Worm (Caenorhabditis elegans): ENCODE measurements around the gene rfs-1.
A peak's percentile ranks its signal among the peaks of the same experiment; 100 is the strongest.

Gene rfs-1

DNA sequence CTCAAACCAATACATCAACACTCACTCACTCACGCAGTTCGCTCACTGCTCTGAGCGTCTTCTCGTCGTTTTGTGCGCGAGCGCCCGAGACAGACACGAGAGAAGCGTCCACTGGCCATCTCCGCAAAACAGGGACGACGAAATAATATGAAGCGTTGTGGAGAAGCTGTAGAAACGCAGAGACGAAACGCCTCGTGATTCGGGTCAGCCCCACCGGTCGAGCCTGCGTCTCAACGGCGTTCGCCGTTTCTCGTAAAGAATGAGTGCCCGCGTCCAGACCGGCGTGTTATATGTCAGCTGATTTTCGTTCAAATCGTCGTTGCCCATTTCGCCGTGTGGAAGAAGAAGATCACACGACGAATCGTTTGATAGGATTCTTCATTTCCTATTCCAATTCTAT lies 1.2 kb downstream of the rfs-1 start, which contains the start of gene fbxl-1 (continued):
- TF ChIP-seq fkh-10 (GFP tag; optimal IDR thresholded peaks at IDR 0.05) (peak; percentile 21), nhr-76 (tag; optimal IDR thresholded peaks at IDR 0.05) (no peak), nhr-20 (tag; optimal IDR thresholded peaks at IDR 0.05) (peak; percentile 88), egl-27 (tag; optimal IDR thresholded peaks at IDR 0.05) (no peak), ceh-88 (GFP tag; IDR thresholded peaks at IDR 0.05) (peak; percentile 43; the same call in 1 of the 2 replicates), ets-5 (GFP tag; IDR thresholded peaks at IDR 0.05) (no peak), dpl-1 (GFP tag; optimal IDR thresholded peaks at IDR 0.05) (peak; percentile 52 to 57 (median 53)), hlh-4 (tag; optimal IDR thresholded peaks at IDR 0.05) (no peak), ama-1 (optimal IDR thresholded peaks at IDR 0.05) (no peak), alr-1 (tag; optimal IDR thresholded peaks at IDR 0.05; ENCODE audit: borderline replicate concordance) (no peak), nhr-84 (tag; optimal IDR thresholded peaks at IDR 0.05) (no peak), xbp-1 (tag; optimal IDR thresholded peaks at IDR 0.05) (peak; percentile 73), ces-1 (GFP tag; optimal IDR thresholded peaks at IDR 0.05) (no peak), ceh-90 (tag; optimal IDR thresholded peaks at IDR 0.05) (no peak), dsc-1 (tag; optimal IDR thresholded peaks at IDR 0.05) (peak; percentile 80), nhr-90 (tag; optimal IDR thresholded peaks at IDR 0.05; ENCODE audit: poor library complexity) (peak; percentile 32), zag-1 (tag; optimal IDR thresholded peaks at IDR 0.05) (no peak), fos-1 (tag; optimal IDR thresholded peaks at IDR 0.05) (peak; percentile 43), tbx-2 (tag; optimal IDR thresholded peaks at IDR 0.05) (peak; percentile 81), nhr-11 (tag; optimal IDR thresholded peaks at IDR 0.05) (no peak), lir-3 (tag; optimal IDR thresholded peaks at IDR 0.05; ENCODE audit: poor library complexity) (peak; percentile 56), rnt-1 (tag; optimal IDR thresholded peaks at IDR 0.05) (peak; percentile 82), aha-1 (tag; optimal IDR thresholded peaks at IDR 0.05) (no peak), lin-35 (GFP tag; optimal IDR thresholded peaks at IDR 0.05) (peak; percentile 63 to 82), pax-3 (tag; optimal IDR thresholded peaks at IDR 0.05) (peak; percentile 64), nhr-28 (tag; optimal IDR thresholded peaks at IDR 0.05) (no peak), swsn-7 (tag; optimal IDR thresholded peaks at IDR 0.05) (peak; percentile 77), nhr-85 (tag) (no peak), lin-14 (GFP tag; optimal IDR thresholded peaks at IDR 0.05) (peak; percentile 99), nhr-47 (tag; optimal IDR thresholded peaks at IDR 0.05) (peak; percentile 85), lin-39 (tag; optimal IDR thresholded peaks at IDR 0.05) (no peak), C04F5.9 (tag; optimal IDR thresholded peaks at IDR 0.05) (no peak), elt-2 (tag; optimal IDR thresholded peaks at IDR 0.05) (peak; percentile 21), grh-1 (GFP tag; IDR thresholded peaks at IDR 0.05) (no peak), irx-1 (tag; optimal IDR thresholded peaks at IDR 0.05) (peak; percentile 29), fkh-4 (tag; optimal IDR thresholded peaks at IDR 0.05; ENCODE audit: borderline replicate concordance) (no peak), mdl-1 (tag; optimal IDR thresholded peaks at IDR 0.05) (peak in 1 of 2 experiments; percentile 93), skn-1 (tag; optimal IDR thresholded peaks at IDR 0.05) (peak; percentile 65), unc-62 (GFP tag; optimal IDR thresholded peaks at IDR 0.05) (no peak), mef-2 (tag; optimal IDR thresholded peaks at IDR 0.05) (peak; percentile 58), nhr-77 (tag; optimal IDR thresholded peaks at IDR 0.05) (peak; percentile 71), isw-1 (GFP tag; IDR thresholded peaks at IDR 0.05) (peak; percentile 48), fkh-8 (tag; optimal IDR thresholded peaks at IDR 0.05) (peak; percentile 96), vab-15 (tag; optimal IDR thresholded peaks at IDR 0.05) (no peak), ceh-63 (GFP tag; optimal IDR thresholded peaks at IDR 0.05) (peak; percentile 13), tlp-1 (tag; optimal IDR thresholded peaks at IDR 0.05) (no peak), hpl-2 (GFP tag; optimal IDR thresholded peaks at IDR 0.05) (no peak), egl-13 (tag; optimal IDR thresholded peaks at IDR 0.05) (peak; percentile 76), C34B4.2 (tag; optimal IDR thresholded peaks at IDR 0.05) (no peak), lin-13 (GFP tag; optimal IDR thresholded peaks at IDR 0.05) (peak; percentile 65), lsy-2 (tag; optimal IDR thresholded peaks at IDR 0.05) (peak; percentile 75 to 88), efl-3 (GFP tag; optimal IDR thresholded peaks at IDR 0.05) (no peak), ceh-82 (tag; optimal IDR thresholded peaks at IDR 0.05) (peak; percentile 25 to 70 (median 47))

Data from whole organism, L1 larva.